Worm (Caenorhabditis elegans): ENCODE measurements around the gene fbxa-199.
"Not testable (repeated sequence)": the region's sequence is repeated elsewhere in the genome, so short reads cannot be mapped to it uniquely, and the experiment has no call there.

Gene fbxa-199

DNA sequence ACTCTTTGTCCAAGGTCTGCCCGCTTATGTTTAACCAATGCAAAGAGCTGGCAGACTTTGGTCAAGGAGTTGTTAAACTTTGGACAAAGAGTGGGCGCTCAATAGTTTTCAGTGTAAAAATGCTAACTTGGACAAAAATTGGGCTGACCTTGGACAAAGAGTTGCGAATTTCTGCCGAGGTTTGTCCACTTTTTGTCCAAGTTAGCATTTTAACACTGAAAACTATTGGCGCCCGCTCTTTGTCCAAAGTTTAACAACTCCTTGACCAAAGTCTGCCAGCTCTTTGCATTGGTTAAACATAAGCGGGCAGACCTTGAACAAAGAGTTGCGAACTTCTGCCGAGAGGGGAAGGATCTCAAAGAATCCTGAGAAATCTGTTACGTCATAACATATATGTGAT, 35.0 kb upstream of the fbxa-199 start:
- TF ChIP-seq aptf-2 (GFP tag; conservative IDR thresholded peaks at IDR 0.05) (peak; percentile 18; the same call in 1 of the 2 replicates), hsf-1 (GFP tag; IDR thresholded peaks at IDR 0.05) (peak; percentile 35; the same call in 1 of the 2 replicates), egl-18 (GFP tag; IDR thresholded peaks at IDR 0.05) (peak; percentile 72; the same call in 1 of the 2 replicates), cebp-2 (GFP tag; IDR thresholded peaks at IDR 0.05) (0 out of 2 replicates have a peak, but pooled peaks have one; percentile 57), nhr-120 (GFP tag; IDR thresholded peaks at IDR 0.05) (peak; percentile 88; the same call in 1 of the 2 replicates), madf-8 (GFP tag; conservative IDR thresholded peaks at IDR 0.05) (peak; percentile 38; the same call in 1 of the 2 replicates)

- TF ChIP-seq hsf-1 (GFP tag; IDR thresholded peaks at IDR 0.05) (no peak), xnd-1 (tag; optimal IDR thresholded peaks at IDR 0.05) (no peak), dpff-1 (tag; optimal IDR thresholded peaks at IDR 0.05) (no peak), lin-54 (GFP tag; optimal IDR thresholded peaks at IDR 0.05) (no peak), madf-8 (GFP tag; conservative IDR thresholded peaks at IDR 0.05) (no peak), egl-18 (GFP tag; IDR thresholded peaks at IDR 0.05) (no peak)
These were observed 33.8 kb upstream of the fbxa-199 start, which contains the start of gene T26H5.8 for ce11 chrV:15432457-15432856. TSS of gene T26H5.8 (minus strand) at chrV:15432726.

DNA sequence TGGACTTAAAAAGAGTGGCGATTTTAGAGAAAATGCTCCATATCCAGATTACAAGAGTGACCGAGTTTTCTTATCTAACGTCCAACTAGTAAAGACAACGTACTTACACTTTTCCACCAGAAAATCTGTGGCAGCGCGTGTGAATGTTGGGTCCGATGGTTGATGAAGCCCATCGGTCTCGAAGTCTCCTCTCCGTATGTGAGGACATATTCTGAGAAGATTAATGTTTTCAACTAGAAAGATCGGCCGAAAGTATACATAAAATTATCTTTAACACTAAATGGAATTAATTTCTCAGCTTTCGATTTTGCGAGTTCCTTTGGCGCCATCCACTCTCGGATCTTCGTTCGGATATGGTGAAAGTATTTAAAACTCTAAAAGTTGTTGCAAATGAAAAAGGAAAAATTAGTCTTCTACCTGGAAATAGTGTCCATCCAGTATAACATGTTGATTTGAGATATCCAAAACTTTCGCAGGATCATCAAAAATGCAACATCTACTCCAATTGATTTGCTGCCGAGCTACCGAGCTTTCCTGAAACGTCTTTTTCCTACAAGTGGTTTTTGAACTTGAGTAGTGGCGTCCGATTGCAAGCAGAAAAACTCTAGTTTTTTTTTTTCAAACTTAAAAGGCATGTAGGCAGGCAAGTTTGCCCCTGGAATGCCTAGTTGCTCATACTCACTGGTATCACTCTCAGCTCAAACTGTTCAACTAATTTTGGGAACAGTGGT, 32.9 kb upstream of the fbxa-199 start:
- TF ChIP-seq nfyb-1 (GFP tag; IDR thresholded peaks at IDR 0.05): no peak
- peak; percentile 20 for TF ChIP-seq F55B11.4 (tag; optimal IDR thresholded peaks at IDR 0.05; ENCODE audit: borderline replicate concordance, insufficient read depth)
- TF ChIP-seq mes-4 (tag; optimal IDR thresholded peaks at IDR 0.05): no peak
- no peak for TF ChIP-seq lin-54 (GFP tag; optimal IDR thresholded peaks at IDR 0.05)
- TF ChIP-seq Y56A3A.18 (GFP tag; IDR thresholded peaks at IDR 0.05): no peak
- TF ChIP-seq nfya-2 (GFP tag; IDR thresholded peaks at IDR 0.05): 0 out of 2 replicates have a peak, but pooled peaks have one; percentile 35
- TF ChIP-seq lag-1 (GFP tag; IDR thresholded peaks at IDR 0.05): 0 out of 2 replicates have a peak, but pooled peaks have one; percentile 66
- TF ChIP-seq F57C9.4 (tag; optimal IDR thresholded peaks at IDR 0.05): no peak
- TF ChIP-seq dpff-1 (tag; optimal IDR thresholded peaks at IDR 0.05): no peak
- TF ChIP-seq aptf-2 (GFP tag; conservative IDR thresholded peaks at IDR 0.05): 0 out of 2 replicates have a peak, but pooled peaks have one; percentile 61
- TF ChIP-seq bed-2 (GFP tag; IDR thresholded peaks at IDR 0.05): no peak
- 0 out of 2 replicates have a peak, but pooled peaks have one; percentile 14 for TF ChIP-seq attf-3 (GFP tag; conservative IDR thresholded peaks at IDR 0.05)
- TF ChIP-seq ztf-6 (GFP tag; IDR thresholded peaks at IDR 0.05): peak; percentile 63; the same call in 1 of the 2 replicates
- 0 out of 2 replicates have a peak, but pooled peaks have one; percentile 12 for TF ChIP-seq bed-1 (GFP tag; IDR thresholded peaks at IDR 0.05)
- no peak for TF ChIP-seq gei-17 (GFP tag; optimal IDR thresholded peaks at IDR 0.05)

DNA sequence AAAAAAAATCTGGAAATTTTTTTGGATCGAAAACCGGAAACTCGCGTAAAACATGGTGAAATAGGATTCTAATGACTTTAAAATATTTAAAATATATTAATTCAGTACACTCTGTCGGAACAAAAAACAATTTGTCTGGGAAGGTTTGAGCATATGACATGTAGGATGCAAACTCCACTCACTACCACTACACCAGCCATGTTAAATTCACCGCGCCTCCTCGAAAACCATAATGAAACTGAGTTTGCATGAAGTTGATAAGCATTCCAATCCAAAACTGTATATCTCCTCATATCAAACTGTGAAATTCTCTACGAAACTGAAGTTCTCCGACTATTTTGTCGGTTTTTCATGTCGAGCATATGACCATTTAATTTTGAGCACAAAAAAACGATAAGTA, 30.5 kb upstream of the fbxa-199 start:
- TF ChIP-seq ztf-25 (GFP tag; IDR thresholded peaks at IDR 0.05) (peak; percentile 87; the same call in 1 of the 2 replicates), aptf-3 (GFP tag; IDR thresholded peaks at IDR 0.05) (0 out of 2 replicates have a peak, but pooled peaks have one; percentile 56), hsf-1 (GFP tag; IDR thresholded peaks at IDR 0.05) (peak; percentile 68; the same call in 1 of the 2 replicates), tbp1 (GFP tag; optimal IDR thresholded peaks at IDR 0.05) (peak; percentile 86), let-526 (GFP tag; IDR thresholded peaks at IDR 0.05) (0 out of 2 replicates have a peak, but pooled peaks have one; percentile 13), Y53F4B.3 (GFP tag; IDR thresholded peaks at IDR 0.05) (peak; percentile 49; the same call in 1 of the 2 replicates), cebp-2 (GFP tag; IDR thresholded peaks at IDR 0.05) (peak; percentile 76; the same call in 1 of the 2 replicates), B0261.1 (tag; optimal IDR thresholded peaks at IDR 0.05) (peak; percentile 64), rpc-1 (tag; optimal IDR thresholded peaks at IDR 0.05) (peak; percentile 58)
- not testable (repeated sequence) for TF ChIP-seq rpc-1 (optimal IDR thresholded peaks at IDR 0.05)

DNA sequence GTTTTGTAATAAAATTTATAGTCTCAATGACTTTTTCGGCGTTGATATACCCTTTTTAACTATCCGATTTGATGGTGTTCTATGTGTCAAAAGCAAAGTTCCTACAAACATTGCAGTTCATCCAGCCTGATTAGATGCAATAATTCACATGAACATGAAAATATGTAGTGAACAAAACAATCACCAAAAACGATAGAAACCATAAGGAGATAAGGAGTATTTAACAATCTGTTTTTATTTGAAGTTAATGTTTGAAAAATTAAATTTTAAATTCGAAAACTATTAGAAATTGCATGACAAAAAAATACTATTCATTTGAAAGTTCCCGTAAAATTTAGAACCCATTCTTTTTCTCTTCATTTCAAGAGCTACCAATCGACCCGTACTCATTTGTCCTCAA, 28.3 kb upstream of the fbxa-199 start, which contains the start of gene fbxa-209:
Gene fbxa-209, minus strand, starts transcription at position 101 of the 400 bp plus-strand sequence.
- TF ChIP-seq hmg-1.2 (GFP tag; IDR thresholded peaks at IDR 0.05): no peak
- TF ChIP-seq mes-4 (tag; optimal IDR thresholded peaks at IDR 0.05): no peak
- TF ChIP-seq nhr-27 (tag; optimal IDR thresholded peaks at IDR 0.05): no peak
- no peak for TF ChIP-seq F37B4.10 (GFP tag; IDR thresholded peaks at IDR 0.05)
- no peak for TF ChIP-seq tbx-9 (tag; optimal IDR thresholded peaks at IDR 0.05; ENCODE audit: borderline replicate concordance)
- TF ChIP-seq cebp-1 (GFP tag; IDR thresholded peaks at IDR 0.05): no peak
- no peak for TF ChIP-seq cebp-1 (tag; optimal IDR thresholded peaks at IDR 0.05)
- TF ChIP-seq tbp1 (GFP tag; optimal IDR thresholded peaks at IDR 0.05): no peak
- TF ChIP-seq rec-8 (tag; optimal IDR thresholded peaks at IDR 0.05): no peak
- TF ChIP-seq ztf-18 (tag; optimal IDR thresholded peaks at IDR 0.05): no peak
- TF ChIP-seq B0336.3 (GFP tag; IDR thresholded peaks at IDR 0.05): no peak
- no peak for TF ChIP-seq F22D6.2 (tag; optimal IDR thresholded peaks at IDR 0.05)
- no peak for TF ChIP-seq hrde-1 (tag; optimal IDR thresholded peaks at IDR 0.05; ENCODE audit: borderline replicate concordance)
- TF ChIP-seq ztf-6 (GFP tag; IDR thresholded peaks at IDR 0.05): no peak

Data from whole organism, young adult.